ENCODE assay signal across 1 fruit fly cellular context in the genomic region with DNA sequence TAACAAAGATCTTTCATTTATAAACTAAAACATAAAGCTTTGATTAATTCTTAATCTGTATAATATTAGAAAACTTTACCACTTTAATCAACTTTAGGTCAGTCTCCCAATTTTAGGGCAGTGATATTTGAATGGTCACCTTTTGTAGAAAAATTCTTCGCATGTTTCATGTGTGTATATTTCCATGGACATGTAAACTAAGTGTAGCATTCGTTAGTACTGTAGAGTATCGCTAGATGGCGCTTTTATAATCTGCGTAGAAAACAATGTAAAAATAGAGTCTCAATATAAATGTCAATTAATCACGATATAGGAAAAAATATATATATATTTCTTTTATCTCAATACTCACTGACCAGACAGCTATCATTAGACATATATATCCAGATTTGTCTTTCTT.
A peak's percentile ranks its signal among the peaks of the same experiment; 100 is the strongest.
TF ChIP-seq lines count a peak whose summit lies in the region.

No protein-coding gene starts in this region.

TF ChIP-seq in whole organism, embryonic, 481 proteins besides CTCF, POLR2A, EP300 and RAD21 (continued from another document):
- no peak for TF ChIP-seq CG8924 (tag; optimal IDR thresholded peaks at IDR 0.05; lab: Kevin White, UChicago)
- 0 out of 2 replicates have a peak, but pooled peaks have one; percentile 33 for TF ChIP-seq sob (GFP tag; IDR thresholded peaks at IDR 0.05; lab: Robert Waterston, UW)
- no peak for TF ChIP-seq sima (GFP tag; optimal IDR thresholded peaks at IDR 0.05; lab: Kevin White, UChicago)
- no peak for TF ChIP-seq CG15269 (tag; optimal IDR thresholded peaks at IDR 0.05; lab: Kevin White, UChicago)
- 0 out of 3 replicates have a peak, but pooled peaks have one; percentile 15 for TF ChIP-seq HLH4C (GFP tag; IDR thresholded peaks at IDR 0.05; lab: Robert Waterston, UW; ENCODE audit: partially characterized antibody)
- peak; percentile 42 for TF ChIP-seq pita (GFP tag; optimal IDR thresholded peaks at IDR 0.05; lab: Kevin White, UChicago)
- peak; percentile 17; the same call in 1 of the 2 replicates for TF ChIP-seq CG13287 (GFP tag; IDR thresholded peaks at IDR 0.05; lab: Robert Waterston, UW; ENCODE audit: partially characterized antibody)
- TF ChIP-seq Dfd (GFP tag; optimal IDR thresholded peaks at IDR 0.05; lab: Kevin White, UChicago) = no peak
- 0 out of 3 replicates have a peak, but pooled peaks have one; percentile 35 for TF ChIP-seq Dbx (GFP tag; IDR thresholded peaks at IDR 0.05; lab: Robert Waterston, UW)
- peak; percentile 94 for TF ChIP-seq CG2712 (tag; optimal IDR thresholded peaks at IDR 0.05; lab: Kevin White, UChicago)
